Worm (Caenorhabditis elegans) whole organism, L4 larva: ENCODE measurements around the gene chil-23.

Experiments
- ZK337.2 ChIP-seq: fragments of 200-800 bp; sonication (Bioruptor generic); IDR thresholded peaks from 2 replicates; pipeline ENCODE4 v1.3.6; 2022; ENCODE audit warnings: missing genetic modification reagents, missing genetic modification characterization, missing compliant biosample characterization
- egl-27 ChIP-seq: sonication (generic microtip); optimal IDR thresholded peaks from 3 replicates; lab custom pipeline; 2017; ENCODE audit warnings: missing biosample characterization, missing genetic modification reagents, missing genetic modification characterization
- mep-1 ChIP-seq: fragments of 150-350 bp; sonication (generic microtip); optimal IDR thresholded peaks from 3 replicates; lab custom pipeline; 2014; ENCODE audit warnings: missing biosample characterization, missing genetic modification characterization
- nhr-41 ChIP-seq: fragments of 200-800 bp; sonication (Bioruptor generic); IDR thresholded peaks from 2 replicates; pipeline ENCODE4 v1.3.6; 2022; ENCODE audit warnings: missing genetic modification reagents, missing genetic modification characterization, missing compliant biosample characterization
- pha-4 ChIP-seq, 2 experiments: fragments of 150-350 bp in 1 of 2; fragments of 200-800 bp in 1 of 2; sonication (Bioruptor generic) in 1 of 2; IDR thresholded peaks in 1 of 2; optimal IDR thresholded peaks in 1 of 2; 2 replicates each; pipeline versions ENCODE4 v1.3.6 to Lab custom; 2014 to 2022; ENCODE audit warnings: missing genetic modification characterization in 2 of 2, missing genetic modification reagents in 2 of 2, missing biosample characterization in 1 of 2, missing compliant biosample characterization in 1 of 2
- skn-1 ChIP-seq: fragments of 150-350 bp; optimal IDR thresholded peaks from 2 replicates; lab custom pipeline; 2014; ENCODE audit warnings: missing biosample characterization, missing genetic modification characterization
- zag-1 ChIP-seq: fragments of 150-350 bp; optimal IDR thresholded peaks from 2 replicates; lab custom pipeline; 2014; ENCODE audit warnings: missing biosample characterization, missing genetic modification characterization

ce11 chrII:9447965-9448364 lies 20.4 kb downstream of the chil-23 start, which contains the start of gene chil-18:
- TF ChIP-seq skn-1 (no peak), pha-4 (GFP tag; IDR thresholded peaks at IDR 0.05; lab: Robert Waterston, UW) (no peak), pha-4 (tag; optimal IDR thresholded peaks at IDR 0.05; lab: Kevin White, UChicago) (no peak), egl-27 (no peak), nhr-41 (GFP tag; lab: Robert Waterston, UW) (no peak), ZK337.2 (GFP tag; lab: Robert Waterston, UW) (no peak), zag-1 (tag; lab: Kevin White, UChicago) (no peak), mep-1 (tag; lab: Kevin White, UChicago) (no peak)
